Fruit fly (Drosophila melanogaster): ENCODE results near the gene RpS14b.

The RpS14b gene

DNA sequence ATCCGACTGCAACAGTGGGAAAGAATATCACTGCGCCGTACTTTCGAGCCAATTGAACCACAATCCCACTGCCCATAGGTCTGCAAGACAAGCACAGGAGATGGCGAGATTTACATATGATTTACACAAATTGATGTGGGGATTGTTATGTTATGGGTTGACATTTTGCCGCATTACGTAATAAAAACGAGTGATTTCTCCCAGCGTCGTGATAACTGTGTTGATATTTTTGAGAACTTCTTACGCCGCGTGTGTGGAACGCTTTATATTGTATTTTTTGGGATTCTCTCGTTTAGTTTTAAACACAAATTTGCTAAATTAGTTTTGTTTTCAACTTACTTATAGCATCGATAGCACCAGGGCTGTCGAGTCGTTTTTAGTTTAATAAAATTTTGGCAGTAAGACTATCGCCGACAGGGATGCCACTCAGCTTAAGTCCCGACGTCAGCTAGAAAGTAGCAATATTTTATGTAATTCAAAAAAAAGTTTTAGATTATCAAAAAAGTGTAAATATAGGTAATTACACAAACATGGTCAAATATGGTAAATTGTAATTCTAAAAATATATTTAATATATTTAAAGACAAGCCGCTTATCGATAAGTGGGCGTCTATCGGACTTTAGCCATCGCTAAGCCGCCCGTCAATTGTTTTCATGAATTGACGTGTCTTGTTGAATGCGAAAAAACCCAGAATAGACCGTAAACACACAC, 41.1 kb upstream of the RpS14b start, which contains the start of the genes CG45089, ND-MNLL and p115 (continued):
- TF ChIP-seq lov (optimal IDR thresholded peaks at IDR 0.05) (no peak), lov (GFP tag; IDR thresholded peaks at IDR 0.05) (no peak), kni (GFP tag; optimal IDR thresholded peaks at IDR 0.05) (no peak), CG3726 (GFP tag; IDR thresholded peaks at IDR 0.05) (no peak), maf-S (GFP tag; optimal IDR thresholded peaks at IDR 0.05) (no peak), Gsc (GFP tag; IDR thresholded peaks at IDR 0.05) (no peak), eve (GFP tag; optimal IDR thresholded peaks at IDR 0.05) (no peak), emc (GFP tag; optimal IDR thresholded peaks at IDR 0.05) (no peak), Optix (GFP tag; IDR thresholded peaks at IDR 0.05) (0 out of 3 replicates have a peak, but pooled peaks have one; percentile 18), tna (GFP tag; IDR thresholded peaks at IDR 0.05; ENCODE audit: partially characterized antibody) (no peak), pita (GFP tag; optimal IDR thresholded peaks at IDR 0.05) (no peak), hb (GFP tag; IDR thresholded peaks at IDR 0.05; ENCODE audit: partially characterized antibody) (peak; percentile 35; the same call in 1 of the 3 replicates), CG15073 (GFP tag; optimal IDR thresholded peaks at IDR 0.05) (no peak), CG11504 (tag; optimal IDR thresholded peaks at IDR 0.05) (peak; percentile 65), CG2712 (tag; optimal IDR thresholded peaks at IDR 0.05) (peak; percentile 81), CG10543 (GFP tag; optimal IDR thresholded peaks at IDR 0.05) (peak; percentile 50), CG1233 (GFP tag; optimal IDR thresholded peaks at IDR 0.05) (no peak), Taf1 (GFP tag; IDR thresholded peaks at IDR 0.05) (no peak), ase (GFP tag; IDR thresholded peaks at IDR 0.05) (no peak), CG9215 (GFP tag; IDR thresholded peaks at IDR 0.05) (peak; percentile 25; the same call in 1 of the 2 replicates), CG13296 (GFP tag; optimal IDR thresholded peaks at IDR 0.05) (peak; percentile 59), caup (GFP tag; optimal IDR thresholded peaks at IDR 0.05; ENCODE audit: severe bottlenecking) (peak; percentile 46), CG4328 (GFP tag; optimal IDR thresholded peaks at IDR 0.05) (peak; percentile 63), CG6689 (GFP tag; IDR thresholded peaks at IDR 0.05) (peak; percentile 40; the same call in 1 of the 2 replicates), Med (GFP tag) (peak; percentile 86), sim (GFP tag; IDR thresholded peaks at IDR 0.05) (no peak), CG10274 (GFP tag; optimal IDR thresholded peaks at IDR 0.05) (no peak), CG10267 (tag; optimal IDR thresholded peaks at IDR 0.05) (peak; percentile 72), jumu (GFP tag; optimal IDR thresholded peaks at IDR 0.05) (no peak), CG16863 (GFP tag; optimal IDR thresholded peaks at IDR 0.05) (no peak), zen2 (GFP tag; IDR thresholded peaks at IDR 0.05; ENCODE audit: partially characterized antibody) (no peak; the same call in 2 of the 3 replicates), YL-1 (GFP tag; optimal IDR thresholded peaks at IDR 0.05) (peak; percentile 85), HmgD (GFP tag; optimal IDR thresholded peaks at IDR 0.05) (no peak), CG17802 (tag; optimal IDR thresholded peaks at IDR 0.05) (no peak), ara (GFP tag; IDR thresholded peaks at IDR 0.05) (no peak), CG2129 (GFP tag; IDR thresholded peaks at IDR 0.05; ENCODE audit: partially characterized antibody) (peak; percentile 32), pb (GFP tag; optimal IDR thresholded peaks at IDR 0.05) (no peak), lbe (GFP tag; optimal IDR thresholded peaks at IDR 0.05) (peak; percentile 54), lmd (GFP tag; IDR thresholded peaks at IDR 0.05) (peak; percentile 62), Ssrp (tag; optimal IDR thresholded peaks at IDR 0.05) (peak; percentile 35), C15 (GFP tag; IDR thresholded peaks at IDR 0.05) (no peak), sima (GFP tag; optimal IDR thresholded peaks at IDR 0.05) (no peak), CG4282 (GFP tag; optimal IDR thresholded peaks at IDR 0.05) (no peak), Trl (optimal IDR thresholded peaks at IDR 0.05) (no peak), Trl (GFP tag; optimal IDR thresholded peaks at IDR 0.05) (peak; percentile 20), ERR (GFP tag; optimal IDR thresholded peaks at IDR 0.05) (no peak), ac (GFP tag; optimal IDR thresholded peaks at IDR 0.05) (no peak), D19A (tag; optimal IDR thresholded peaks at IDR 0.05) (peak; percentile 33), schlank (tag; optimal IDR thresholded peaks at IDR 0.05) (no peak), sna (GFP tag; IDR thresholded peaks at IDR 0.05; ENCODE audit: partially characterized antibody) (peak; percentile 41; the same call in 1 of the 2 replicates)
